Fruit fly (Drosophila melanogaster) whole organism, embryonic: ENCODE measurements around the gene CG33060.

Source experiments
- Asciz ChIP-seq: fragments of 200-800 bp; sonication (Bioruptor generic); optimal IDR thresholded peaks from 2 replicates; lab custom pipeline; 2017; ENCODE audit warnings: missing biosample characterization, mild to moderate bottlenecking, missing genetic modification characterization, missing genetic modification reagents
- CG12219 ChIP-seq: fragments of 200-800 bp; sonication (Bioruptor generic); optimal IDR thresholded peaks from 3 replicates; lab custom pipeline; 2018; ENCODE audit warnings: missing biosample characterization, mild to moderate bottlenecking, missing genetic modification characterization
- CG12769 ChIP-seq: fragments of 200-800 bp; sonication (Bioruptor generic); optimal IDR thresholded peaks from 2 replicates; lab custom pipeline; 2019; ENCODE audit warnings: missing biosample characterization, mild to moderate bottlenecking, missing genetic modification characterization, moderate library complexity
- CG14441 ChIP-seq: fragments of 200-800 bp; sonication (Bioruptor generic); IDR thresholded peaks from 2 replicates; pipeline ENCODE4 v1.3.6; 2022; ENCODE audit warnings: missing biosample characterization, missing genetic modification characterization
- CG16863 ChIP-seq: fragments of 200-800 bp; sonication (Bioruptor generic); optimal IDR thresholded peaks from 3 replicates; lab custom pipeline; 2016; ENCODE audit warnings: missing biosample characterization, missing genetic modification characterization
- CG17328 ChIP-seq: fragments of 200-800 bp; sonication (Bioruptor generic); IDR thresholded peaks from 2 replicates; pipeline ENCODE4 v1.3.6; 2022; ENCODE audit warnings: missing biosample characterization, missing genetic modification characterization
- CG17359 ChIP-seq: fragments of 200-800 bp; sonication (Bioruptor generic); optimal IDR thresholded peaks from 3 replicates; lab custom pipeline; 2018; ENCODE audit warnings: missing biosample characterization, mild to moderate bottlenecking, missing genetic modification characterization, moderate library complexity
- CG1832 ChIP-seq: fragments of 200-800 bp; sonication (Bioruptor generic); optimal IDR thresholded peaks from 2 replicates; lab custom pipeline; 2017; ENCODE audit warnings: missing biosample characterization, mild to moderate bottlenecking, missing genetic modification characterization, inconsistent platforms
- CG2202 ChIP-seq: fragments of 200-800 bp; sonication (Bioruptor generic); optimal IDR thresholded peaks from 2 replicates; lab custom pipeline; 2018; ENCODE audit warnings: missing biosample characterization, mild to moderate bottlenecking, missing genetic modification characterization
- CG31224 ChIP-seq: fragments of 200-800 bp; sonication (Bioruptor generic); IDR thresholded peaks from 2 replicates; pipeline ENCODE4 v1.3.6; 2022; ENCODE audit warnings: missing biosample characterization, missing genetic modification characterization
- CG31441 ChIP-seq: fragments of 200-800 bp; sonication (Bioruptor generic); IDR thresholded peaks from 2 replicates; pipeline ENCODE4 v1.3.6; 2022; ENCODE audit warnings: missing biosample characterization, missing genetic modification characterization
- CG3281 ChIP-seq: fragments of 200-800 bp; sonication (Bioruptor generic); optimal IDR thresholded peaks from 3 replicates; lab custom pipeline; 2017; ENCODE audit warnings: missing biosample characterization, mild to moderate bottlenecking, missing genetic modification characterization
- CG4617 ChIP-seq: fragments of 200-800 bp; sonication (Bioruptor generic); optimal IDR thresholded peaks from 3 replicates; lab custom pipeline; 2016; ENCODE audit warnings: missing biosample characterization, missing genetic modification characterization, borderline replicate concordance
- CG5953 ChIP-seq: fragments of 200-800 bp; sonication (Bioruptor generic); IDR thresholded peaks from 2 replicates; pipeline ENCODE4 v1.3.6; 2022; ENCODE audit warnings: missing biosample characterization, missing genetic modification characterization
- CG7271 ChIP-seq: fragments of 200-800 bp; sonication (Bioruptor generic); optimal IDR thresholded peaks from 2 replicates; lab custom pipeline; 2018; ENCODE audit warnings: missing biosample characterization, mild to moderate bottlenecking, missing genetic modification characterization, moderate library complexity
- CG8281 ChIP-seq: fragments of 200-800 bp; sonication (Bioruptor generic); optimal IDR thresholded peaks from 2 replicates; lab custom pipeline; 2018; ENCODE audit warnings: missing biosample characterization, mild to moderate bottlenecking, missing genetic modification characterization, moderate library complexity
- CG9876 ChIP-seq: fragments of 200-800 bp; sonication (Bioruptor generic); optimal IDR thresholded peaks from 2 replicates; lab custom pipeline; 2016; ENCODE audit warnings: missing biosample characterization, missing genetic modification characterization
- CG9932 ChIP-seq: fragments of 200-800 bp; sonication (Bioruptor generic); IDR thresholded peaks from 2 replicates; pipeline ENCODE4 v1.3.6; 2022; ENCODE audit warnings: missing biosample characterization, missing genetic modification characterization
- D ChIP-seq, 2 experiments: fragments of 200-800 bp in 1 of 2; fragments of >200 bp in 1 of 2; sonication (Bioruptor generic) in 1 of 2; optimal IDR thresholded peaks; 2 replicates in 1 of 2; 3 replicates in 1 of 2; lab custom pipeline; 2017; ENCODE audit warnings: mild to moderate bottlenecking in 1 of 2, missing biosample characterization in 1 of 2, missing genetic modification characterization in 1 of 2, missing genetic modification reagents in 1 of 2
- E2f2 ChIP-seq: fragments of 200-800 bp; sonication (Bioruptor generic); IDR thresholded peaks from 2 replicates; pipeline ENCODE4 v1.3.6; 2022; ENCODE audit warnings: missing biosample characterization, missing genetic modification characterization
- HLH3B ChIP-seq: fragments of 200-800 bp; sonication (Bioruptor generic); IDR thresholded peaks from 2 replicates; pipeline ENCODE4 v1.3.6; 2022; ENCODE audit warnings: missing biosample characterization, missing genetic modification characterization
- Lpt ChIP-seq: fragments of >200 bp; optimal IDR thresholded peaks from 2 replicates; lab custom pipeline; 2018; ENCODE audit warnings: missing biosample characterization, missing genetic modification characterization
- Myb ChIP-seq: fragments of 200-800 bp; sonication (Bioruptor generic); optimal IDR thresholded peaks from 2 replicates; lab custom pipeline; 2016; ENCODE audit warnings: missing biosample characterization, missing genetic modification characterization
- Scr ChIP-seq: fragments of 200-800 bp; sonication (Bioruptor generic); IDR thresholded peaks from 2 replicates; pipeline ENCODE4 v1.3.6; 2022; ENCODE audit warnings: missing biosample characterization, missing genetic modification characterization; ENCODE audit not compliant: partially characterized antibody
- Tbp ChIP-seq: fragments of >200 bp; optimal IDR thresholded peaks from 2 replicates; lab custom pipeline; 2018; ENCODE audit warnings: missing biosample characterization, missing genetic modification characterization
- chinmo ChIP-seq: fragments of 200-800 bp; sonication (Bioruptor generic); IDR thresholded peaks from 4 replicates; pipeline ENCODE4 v1.3.6; 2022; ENCODE audit warnings: missing biosample characterization, missing genetic modification characterization; ENCODE audit not compliant: partially characterized antibody
- chn ChIP-seq: fragments of 200-800 bp; sonication (Bioruptor generic); optimal IDR thresholded peaks from 2 replicates; lab custom pipeline; 2016; ENCODE audit warnings: missing biosample characterization, missing genetic modification characterization
- disco-r ChIP-seq: fragments of 200-800 bp; sonication (Bioruptor generic); optimal IDR thresholded peaks from 2 replicates; lab custom pipeline; 2016; ENCODE audit warnings: missing biosample characterization, missing genetic modification characterization
- eve ChIP-seq, 2 experiments: fragments of >200 bp; optimal IDR thresholded peaks; 2 replicates each; lab custom pipeline; 2017; ENCODE audit warnings: missing biosample characterization in 2 of 2, missing genetic modification characterization in 2 of 2
- fd64A ChIP-seq: fragments of 200-800 bp; sonication (Bioruptor generic); optimal IDR thresholded peaks from 3 replicates; lab custom pipeline; 2018; ENCODE audit warnings: missing biosample characterization, mild to moderate bottlenecking, missing genetic modification characterization
- gcm2 ChIP-seq: fragments of 200-800 bp; sonication (Bioruptor generic); optimal IDR thresholded peaks from 2 replicates; lab custom pipeline; 2016; ENCODE audit warnings: missing biosample characterization, missing genetic modification characterization
- jumu ChIP-seq: fragments of 200-800 bp; sonication (Bioruptor generic); optimal IDR thresholded peaks from 3 replicates; lab custom pipeline; 2016; ENCODE audit warnings: missing biosample characterization, missing genetic modification characterization
- kay ChIP-seq: fragments of 200-800 bp; sonication (Bioruptor generic); optimal IDR thresholded peaks from 2 replicates; lab custom pipeline; 2016; ENCODE audit warnings: missing biosample characterization, missing genetic modification characterization
- nom ChIP-seq: fragments of 200-800 bp; sonication (Bioruptor generic); optimal IDR thresholded peaks from 2 replicates; lab custom pipeline; 2017; ENCODE audit warnings: missing biosample characterization, missing genetic modification characterization, mild to moderate bottlenecking, moderate library complexity, missing genetic modification reagents
- pfk ChIP-seq: fragments of 200-800 bp; sonication (Bioruptor generic); optimal IDR thresholded peaks from 2 replicates; lab custom pipeline; 2018; ENCODE audit warnings: missing biosample characterization, mild to moderate bottlenecking, missing genetic modification characterization, moderate library complexity
- pum ChIP-seq: fragments of 200-800 bp; sonication (Bioruptor generic); optimal IDR thresholded peaks from 2 replicates; lab custom pipeline; 2016; ENCODE audit warnings: missing biosample characterization, missing genetic modification characterization
- sr ChIP-seq: fragments of 200-800 bp; sonication (Bioruptor generic); IDR thresholded peaks from 3 replicates; pipeline ENCODE4 v1.3.6; 2022; ENCODE audit warnings: missing biosample characterization, missing genetic modification characterization
- stc ChIP-seq: fragments of 200-800 bp; sonication (Bioruptor generic); IDR thresholded peaks from 2 replicates; pipeline ENCODE4 v1.3.6; 2022; ENCODE audit warnings: missing biosample characterization, missing genetic modification characterization
- tgo ChIP-seq: fragments of 200-800 bp; sonication (Bioruptor generic); IDR thresholded peaks from 3 replicates; pipeline ENCODE4 v1.3.6; 2022; ENCODE audit warnings: missing biosample characterization, missing genetic modification characterization

CG33060 gene

dm6 chr3L:16291678-16292077, 39.2 kb upstream of the CG33060 start (continued):
- TF ChIP-seq CG31224 (GFP tag; lab: Robert Waterston, UW) (no peak), nom (GFP tag; lab: Kevin White, UChicago) (no peak), CG8281 (no peak), gcm2 (GFP tag; lab: Kevin White, UChicago) (no peak), sr (GFP tag; lab: Robert Waterston, UW) (no peak), chinmo (GFP tag; lab: Robert Waterston, UW) (no peak), Asciz (GFP tag; lab: Kevin White, UChicago) (no peak), CG5953 (no peak), Lpt (no peak), Scr (GFP tag; lab: Robert Waterston, UW) (no peak), CG14441 (GFP tag; lab: Robert Waterston, UW) (no peak)

- TF ChIP-seq fd64A (GFP tag; lab: Kevin White, UChicago) (no peak), CG31441 (GFP tag; lab: Robert Waterston, UW) (no peak), CG17328 (GFP tag; lab: Robert Waterston, UW) (no peak), D (optimal IDR thresholded peaks at IDR 0.05; lab: Kevin White, UChicago) (no peak), D (GFP tag; optimal IDR thresholded peaks at IDR 0.05; lab: Kevin White, UChicago) (no peak), CG12769 (no peak), CG16863 (GFP tag; lab: Kevin White, UChicago) (no peak), kay (GFP tag; lab: Kevin White, UChicago) (no peak), CG12219 (GFP tag; lab: Kevin White, UChicago) (no peak), CG17359 (tag; lab: Kevin White, UChicago) (no peak), pfk (GFP tag; lab: Kevin White, UChicago) (no peak), stc (GFP tag; lab: Robert Waterston, UW) (no peak), CG2202 (no peak), HLH3B (no peak), Myb (GFP tag; lab: Kevin White, UChicago) (no peak), pum (GFP tag; lab: Kevin White, UChicago) (no peak), Scr (GFP tag; lab: Robert Waterston, UW) (no peak)
- TF ChIP-seq, all 482 proteins: peak for 0
Observed at dm6 chr3L:16295447-16295846, 35.4 kb upstream of the CG33060 start, which contains the start of gene CG4962. TSS of gene CG4962 (minus strand) at chr3L:16295547.

- no peak for TF ChIP-seq CG9932 (GFP tag; lab: Robert Waterston, UW)
- no peak for TF ChIP-seq disco-r (GFP tag; lab: Kevin White, UChicago)
- no peak for TF ChIP-seq Tbp (GFP tag; lab: Kevin White, UChicago)
- no peak for TF ChIP-seq CG7271 (tag; lab: Kevin White, UChicago)
- TF ChIP-seq E2f2 (GFP tag; lab: Robert Waterston, UW) = no peak
- TF ChIP-seq CG9876 (GFP tag; lab: Kevin White, UChicago) = no peak
- TF ChIP-seq eve (GFP tag; optimal IDR thresholded peaks at IDR 0.05; lab: Kevin White, UChicago) = no peak
- TF ChIP-seq CG17359 (tag; lab: Kevin White, UChicago) = no peak
- no peak for TF ChIP-seq chn (GFP tag; lab: Kevin White, UChicago)
- no peak for TF ChIP-seq CG1832
- TF ChIP-seq jumu (GFP tag; lab: Kevin White, UChicago) = no peak
- no peak for TF ChIP-seq CG4617
- no peak for TF ChIP-seq CG3281 (GFP tag; lab: Kevin White, UChicago)
- TF ChIP-seq tgo (GFP tag; lab: Robert Waterston, UW) = no peak
- TF ChIP-seq, all 482 proteins: peak for 0
Observed at dm6 chr3L:16301153-16301552, 29.7 kb upstream of the CG33060 start, which contains the start of gene CG4982. TSS of gene CG4982 (plus strand) at chr3L:16301453.
